Worm (Caenorhabditis elegans) whole organism, midembryonic: Measurements from ENCODE around the gene clp-6.

ENCODE experiments used
- cog-1 ChIP-seq: sonication (generic microtip); optimal IDR thresholded peaks from 2 replicates; lab custom pipeline; 2016; ENCODE audit warnings: missing genetic modification characterization, missing compliant biosample characterization
- klf-2 ChIP-seq: fragments of 200-800 bp; sonication (Bioruptor generic); conservative IDR thresholded peaks from 2 replicates; pipeline ENCODE4 v1.3.6; 2022; ENCODE audit warnings: missing genetic modification reagents, missing genetic modification characterization, missing compliant biosample characterization
- med-1 ChIP-seq: sonication (generic microtip); optimal IDR thresholded peaks from 2 replicates; lab custom pipeline; 2017; ENCODE audit warnings: missing genetic modification characterization, mild to moderate bottlenecking, missing compliant biosample characterization, antibody characterized with exemption, missing genetic modification reagents; ENCODE audit not compliant: insufficient read depth
- ref-1 ChIP-seq: fragments of 200-800 bp; sonication (Bioruptor generic); conservative IDR thresholded peaks from 2 replicates; pipeline ENCODE4 v1.3.6; 2022; ENCODE audit warnings: missing genetic modification reagents, missing genetic modification characterization, missing compliant biosample characterization

DNA sequence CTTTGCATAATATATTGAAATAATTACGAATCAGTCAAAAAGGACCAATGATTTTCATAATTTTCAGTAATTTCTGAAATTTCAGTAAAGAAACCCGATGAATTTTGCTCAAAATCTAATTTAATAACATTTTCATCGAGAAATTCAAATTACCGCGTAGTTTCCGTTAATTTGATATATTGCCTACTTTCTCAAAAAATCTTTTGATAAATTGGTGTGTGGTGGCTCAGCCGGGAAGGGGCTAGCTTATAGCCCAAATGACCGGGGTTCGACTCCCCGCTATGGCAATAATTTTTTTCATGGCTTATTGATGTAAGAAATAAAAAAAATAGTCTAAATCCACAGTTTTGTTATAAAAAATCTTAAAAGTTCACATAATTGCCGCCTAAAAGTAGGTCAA, 27.8 kb downstream of the clp-6 start:
- TF ChIP-seq klf-2 (no peak), cog-1 (tag; lab: Kevin White, UChicago) (no peak), ref-1 (no peak), med-1 (no peak)
